Worm (Caenorhabditis elegans) whole organism, L1 larva: ENCODE results near the gene eelo-1.

Source experiments
- C04F5.9 ChIP-seq: sonication (generic microtip); optimal IDR thresholded peaks from 2 replicates; lab custom pipeline; 2016; ENCODE audit warnings: missing genetic modification characterization, missing compliant biosample characterization
- C16A3.4 ChIP-seq: fragments of 150-350 bp; optimal IDR thresholded peaks from 2 replicates; lab custom pipeline; 2014; ENCODE audit warnings: missing biosample characterization, missing genetic modification characterization
- C34B4.2 ChIP-seq: sonication (generic microtip); optimal IDR thresholded peaks from 2 replicates; lab custom pipeline; 2017; ENCODE audit warnings: mild to moderate bottlenecking, missing genetic modification characterization, missing compliant biosample characterization
- F16B12.6 ChIP-seq: fragments of 150-350 bp; optimal IDR thresholded peaks from 2 replicates; lab custom pipeline; 2014; ENCODE audit warnings: missing biosample characterization, missing genetic modification characterization
- Y116A8C.19 ChIP-seq: sonication (generic microtip); optimal IDR thresholded peaks from 2 replicates; lab custom pipeline; 2016; ENCODE audit warnings: missing compliant biosample characterization, missing genetic modification characterization, borderline replicate concordance
- aly-2 ChIP-seq: fragments of 150-350 bp; optimal IDR thresholded peaks from 2 replicates; lab custom pipeline; 2014; ENCODE audit warnings: missing biosample characterization, missing genetic modification characterization
- ama-1 ChIP-seq: fragments of 150-350 bp; optimal IDR thresholded peaks from 2 replicates; lab custom pipeline; 2014
- ceh-63 ChIP-seq: fragments of 200-800 bp; sonication (Bioruptor generic); optimal IDR thresholded peaks from 2 replicates; lab custom pipeline; 2018; ENCODE audit warnings: mild to moderate bottlenecking, missing genetic modification characterization, missing compliant biosample characterization
- ceh-8 ChIP-seq: fragments of 200-800 bp; sonication (Bioruptor generic); optimal IDR thresholded peaks from 2 replicates; lab custom pipeline; 2018; ENCODE audit warnings: mild to moderate bottlenecking, missing genetic modification characterization, moderate library complexity, missing compliant biosample characterization
- ceh-82 ChIP-seq, 3 experiments: fragments of 150-350 bp in 1 of 3; sonication (generic microtip) in 2 of 3; optimal IDR thresholded peaks; 2 replicates each; lab custom pipeline; 2014 to 2017; ENCODE audit warnings: missing biosample characterization in 3 of 3, missing genetic modification characterization in 3 of 3
- ceh-90 ChIP-seq: sonication (generic microtip); optimal IDR thresholded peaks from 2 replicates; lab custom pipeline; 2016; ENCODE audit warnings: missing genetic modification characterization, missing compliant biosample characterization
- dpl-1 ChIP-seq, 3 experiments: fragments of 150-350 bp in 2 of 3; sonication (generic microtip) in 1 of 3; optimal IDR thresholded peaks; 2 replicates each; lab custom pipeline; 2014 to 2017; ENCODE audit warnings: missing biosample characterization in 3 of 3, missing genetic modification characterization in 3 of 3, missing genetic modification reagents in 3 of 3
- dsc-1 ChIP-seq: sonication (generic microtip); optimal IDR thresholded peaks from 2 replicates; lab custom pipeline; 2016; ENCODE audit warnings: mild to moderate bottlenecking, missing genetic modification characterization, missing compliant biosample characterization
- efl-1 ChIP-seq, 4 experiments: fragments of 150-350 bp; optimal IDR thresholded peaks in 3 of 4; peaks in 1 of 4; 1 replicate in 1 of 4; 2 replicates in 3 of 4; lab custom pipeline; 2014; ENCODE audit warnings: missing biosample characterization in 2 of 4, missing genetic modification characterization in 2 of 4, missing genetic modification reagents in 2 of 4
- efl-3 ChIP-seq: fragments of 200-800 bp; sonication (Bioruptor generic); optimal IDR thresholded peaks from 2 replicates; lab custom pipeline; 2018; ENCODE audit warnings: mild to moderate bottlenecking, missing genetic modification characterization, missing compliant biosample characterization
- egl-13 ChIP-seq: sonication (generic microtip); optimal IDR thresholded peaks from 2 replicates; lab custom pipeline; 2016; ENCODE audit warnings: missing genotype, missing genetic modification reagents, missing genetic modification characterization, missing compliant biosample characterization
- egl-27 ChIP-seq, 2 experiments: fragments of 150-350 bp in 1 of 2; sonication (generic microtip); optimal IDR thresholded peaks; 3 replicates each; lab custom pipeline; 2017 to 2018; ENCODE audit warnings: missing biosample characterization in 2 of 2, missing genetic modification characterization in 2 of 2, missing genetic modification reagents in 2 of 2
- elt-2 ChIP-seq: sonication (generic microtip); optimal IDR thresholded peaks from 2 replicates; lab custom pipeline; 2016; ENCODE audit warnings: missing genetic modification characterization, mild to moderate bottlenecking, inconsistent platforms, missing compliant biosample characterization, missing genetic modification reagents
- elt-3 ChIP-seq, 6 experiments: fragments of 150-350 bp in 1 of 6; sonication (generic microtip); optimal IDR thresholded peaks; 2 replicates each; lab custom pipeline; 2017 to 2018; ENCODE audit warnings: missing biosample characterization in 6 of 6, missing genetic modification characterization in 6 of 6, inconsistent platforms in 1 of 6
- ets-5 ChIP-seq: fragments of 200-800 bp; sonication (Bioruptor generic); IDR thresholded peaks from 2 replicates; pipeline ENCODE4 v1.3.6; 2022; ENCODE audit warnings: missing genetic modification characterization, missing compliant biosample characterization
- hpl-2 ChIP-seq: fragments of 150-350 bp; optimal IDR thresholded peaks from 2 replicates; lab custom pipeline; 2014; ENCODE audit warnings: missing biosample characterization, missing genetic modification reagents, missing genetic modification characterization
- lin-13 ChIP-seq: fragments of 150-350 bp; optimal IDR thresholded peaks from 2 replicates; lab custom pipeline; 2014; ENCODE audit warnings: missing biosample characterization, missing genetic modification reagents, missing genetic modification characterization
- lin-14 ChIP-seq: fragments of 200-800 bp; sonication (Bioruptor generic); optimal IDR thresholded peaks from 2 replicates; lab custom pipeline; 2018; ENCODE audit warnings: mild to moderate bottlenecking, missing genetic modification characterization, moderate library complexity, missing compliant biosample characterization
- mab-9 ChIP-seq: fragments of 200-800 bp; sonication (Bioruptor generic); IDR thresholded peaks from 2 replicates; pipeline ENCODE4 v1.3.6; 2022; ENCODE audit warnings: missing genetic modification reagents, missing genetic modification characterization, missing compliant biosample characterization
- mdl-1 ChIP-seq, 2 experiments: fragments of 150-350 bp; optimal IDR thresholded peaks; 2 replicates each; lab custom pipeline; 2014 to 2017; ENCODE audit warnings: missing biosample characterization in 2 of 2, missing genetic modification characterization in 2 of 2, inconsistent platforms in 1 of 2
- mef-2 ChIP-seq: fragments of 150-350 bp; optimal IDR thresholded peaks from 2 replicates; lab custom pipeline; 2014; ENCODE audit warnings: missing biosample characterization, missing genetic modification characterization
- nhr-19 ChIP-seq: fragments of 200-800 bp; sonication (Bioruptor generic); conservative IDR thresholded peaks from 2 replicates; pipeline ENCODE4 v1.3.6; 2022; ENCODE audit warnings: missing genetic modification characterization, missing compliant biosample characterization
- nhr-237 ChIP-seq: fragments of 150-350 bp; optimal IDR thresholded peaks from 2 replicates; lab custom pipeline; 2014; ENCODE audit warnings: missing biosample characterization, missing genetic modification characterization
- nhr-47 ChIP-seq: sonication (generic microtip); optimal IDR thresholded peaks from 2 replicates; lab custom pipeline; 2016; ENCODE audit warnings: mild to moderate bottlenecking, missing genetic modification characterization, moderate library complexity, missing compliant biosample characterization
- nhr-71 ChIP-seq: sonication (generic microtip); optimal IDR thresholded peaks from 2 replicates; lab custom pipeline; 2016; ENCODE audit warnings: mild to moderate bottlenecking, missing genetic modification characterization, moderate library complexity, missing compliant biosample characterization
- nhr-77 ChIP-seq: fragments of 150-350 bp; optimal IDR thresholded peaks from 2 replicates; lab custom pipeline; 2014; ENCODE audit warnings: missing biosample characterization, missing genetic modification characterization
- pag-3 ChIP-seq: sonication (generic microtip); optimal IDR thresholded peaks from 2 replicates; lab custom pipeline; 2017; ENCODE audit warnings: missing genetic modification characterization, mild to moderate bottlenecking, missing compliant biosample characterization, antibody characterized with exemption, borderline replicate concordance; ENCODE audit not compliant: insufficient read depth
- pqm-1 ChIP-seq: sonication (generic microtip); optimal IDR thresholded peaks from 3 replicates; lab custom pipeline; 2017; ENCODE audit warnings: missing biosample characterization, missing genetic modification characterization
- rnt-1 ChIP-seq: sonication (generic microtip); optimal IDR thresholded peaks from 2 replicates; lab custom pipeline; 2016; ENCODE audit warnings: mild to moderate bottlenecking, missing genetic modification characterization, moderate library complexity, missing compliant biosample characterization
- skn-1 ChIP-seq: fragments of 150-350 bp; optimal IDR thresholded peaks from 2 replicates; lab custom pipeline; 2014; ENCODE audit warnings: missing biosample characterization, missing genetic modification characterization
- snpc-4 ChIP-seq: fragments of 150-350 bp; optimal IDR thresholded peaks from 2 replicates; lab custom pipeline; 2014; ENCODE audit warnings: missing biosample characterization, missing genetic modification characterization
- snu-23 ChIP-seq: sonication (generic microtip); optimal IDR thresholded peaks from 2 replicates; lab custom pipeline; 2016; ENCODE audit warnings: missing genetic modification characterization, missing compliant biosample characterization
- sox-4 ChIP-seq: sonication (generic microtip); optimal IDR thresholded peaks from 2 replicates; lab custom pipeline; 2016; ENCODE audit warnings: missing genetic modification characterization, missing compliant biosample characterization
- sptf-1 ChIP-seq: fragments of 150-350 bp; optimal IDR thresholded peaks from 2 replicates; lab custom pipeline; 2014; ENCODE audit warnings: missing biosample characterization, missing genetic modification characterization
- sup-37 ChIP-seq: fragments of 200-800 bp; sonication (Bioruptor generic); optimal IDR thresholded peaks from 2 replicates; lab custom pipeline; 2018; ENCODE audit warnings: mild to moderate bottlenecking, missing genetic modification characterization, missing compliant biosample characterization
- tbx-2 ChIP-seq: sonication (generic microtip); optimal IDR thresholded peaks from 2 replicates; lab custom pipeline; 2016; ENCODE audit warnings: missing genetic modification characterization, missing compliant biosample characterization
- unc-130 ChIP-seq: fragments of 150-350 bp; optimal IDR thresholded peaks from 2 replicates; lab custom pipeline; 2017; ENCODE audit warnings: missing biosample characterization, missing genetic modification characterization, inconsistent platforms
- unc-30 ChIP-seq: sonication (generic microtip); optimal IDR thresholded peaks from 2 replicates; lab custom pipeline; 2017; ENCODE audit warnings: missing biosample characterization, missing genetic modification characterization
- unc-62 ChIP-seq: fragments of 150-350 bp; optimal IDR thresholded peaks from 2 replicates; lab custom pipeline; 2014; ENCODE audit warnings: missing biosample characterization, missing genetic modification reagents, missing genetic modification characterization
- unc-98 ChIP-seq: fragments of 200-800 bp; sonication (Bioruptor generic); IDR thresholded peaks from 2 replicates; pipeline ENCODE4 v1.3.6; 2022; ENCODE audit warnings: missing genetic modification characterization, missing compliant biosample characterization
- vab-15 ChIP-seq: sonication (generic microtip); optimal IDR thresholded peaks from 2 replicates; lab custom pipeline; 2017; ENCODE audit warnings: missing genotype, mild to moderate bottlenecking, missing genetic modification characterization, missing compliant biosample characterization
- xbp-1 ChIP-seq: sonication (generic microtip); optimal IDR thresholded peaks from 2 replicates; lab custom pipeline; 2016; ENCODE audit warnings: missing genetic modification characterization, missing compliant biosample characterization
- zag-1 ChIP-seq: fragments of 150-350 bp; optimal IDR thresholded peaks from 2 replicates; lab custom pipeline; 2014; ENCODE audit warnings: missing biosample characterization, missing genetic modification characterization
- zip-4 ChIP-seq: fragments of 200-800 bp; sonication (Bioruptor generic); optimal IDR thresholded peaks from 2 replicates; lab custom pipeline; 2018; ENCODE audit warnings: mild to moderate bottlenecking, missing genetic modification characterization, moderate library complexity, missing compliant biosample characterization
- ztf-11 ChIP-seq, 2 experiments: sonication (generic microtip); optimal IDR thresholded peaks; 2 replicates each; lab custom pipeline; 2016 to 2017; ENCODE audit warnings: missing genetic modification characterization in 2 of 2, missing biosample characterization in 1 of 2, missing compliant biosample characterization in 1 of 2
- ztf-4 ChIP-seq: fragments of 150-350 bp; optimal IDR thresholded peaks from 2 replicates; lab custom pipeline; 2014; ENCODE audit warnings: missing biosample characterization, missing genetic modification characterization

The eelo-1 gene

ce11 chrIII:1532777-1533473, 25.4 kb downstream of the eelo-1 start, which contains the start of gene snf-6:
Gene snf-6, minus strand, starts transcription at chrIII:1532827.
- no peak for TF ChIP-seq vab-15 (tag; lab: Kevin White, UChicago)
- TF ChIP-seq mab-9 (GFP tag; lab: Robert Waterston, UW) = no peak
- TF ChIP-seq tbx-2 (tag; lab: Kevin White, UChicago) = peak; percentile 36
- no peak for TF ChIP-seq efl-3 (GFP tag; lab: Kevin White, UChicago)
- TF ChIP-seq unc-62 = no peak
- TF ChIP-seq elt-3 (tag; optimal IDR thresholded peaks at IDR 0.05; lab: Kevin White, UChicago) = peak in 1 of 6 experiments; percentile 22
- TF ChIP-seq snu-23 (GFP tag; lab: Kevin White, UChicago) = peak; percentile 33
- no peak for TF ChIP-seq pag-3
- TF ChIP-seq ceh-90 (tag; lab: Kevin White, UChicago) = peak; percentile 8
- peak; percentile 89 to 95 for TF ChIP-seq efl-1 (optimal IDR thresholded peaks at IDR 0.05; lab: Kevin White, UChicago)
- TF ChIP-seq efl-1 (GFP tag; optimal IDR thresholded peaks at IDR 0.05 in 1 of 2; lab: Kevin White, UChicago) = peak; percentile 92 to 99
- TF ChIP-seq ets-5 (GFP tag; lab: Robert Waterston, UW) = no peak
- no peak for TF ChIP-seq ceh-8
- TF ChIP-seq ceh-63 (GFP tag; lab: Kevin White, UChicago) = no peak
- peak; percentile 59 for TF ChIP-seq dsc-1
- TF ChIP-seq hpl-2 (GFP tag; lab: Kevin White, UChicago) = no peak
- TF ChIP-seq elt-2 (tag; lab: Kevin White, UChicago) = no peak
- no peak for TF ChIP-seq Y116A8C.19 (tag; lab: Kevin White, UChicago)
- TF ChIP-seq C34B4.2 (tag; lab: Kevin White, UChicago) = no peak
- no peak for TF ChIP-seq nhr-237 (tag; lab: Kevin White, UChicago)
- TF ChIP-seq zag-1 (tag; lab: Kevin White, UChicago) = no peak
- TF ChIP-seq C04F5.9 (tag; lab: Kevin White, UChicago) = no peak
- TF ChIP-seq ama-1 (lab: Kevin White, UChicago) = no peak
- TF ChIP-seq nhr-47 (tag; lab: Kevin White, UChicago) = peak; percentile 63
- TF ChIP-seq unc-130 (tag; lab: Kevin White, UChicago) = no peak
- TF ChIP-seq nhr-71 (tag; lab: Kevin White, UChicago) = peak; percentile 59
- peak; percentile 84 to 93 (median 91) for TF ChIP-seq dpl-1 (GFP tag; optimal IDR thresholded peaks at IDR 0.05; lab: Kevin White, UChicago)
- TF ChIP-seq ztf-11 (tag; optimal IDR thresholded peaks at IDR 0.05; lab: Kevin White, UChicago) = peak in 1 of 2 experiments; percentile 5
- TF ChIP-seq sptf-1 = no peak
- peak; percentile 34 for TF ChIP-seq zip-4 (GFP tag; lab: Kevin White, UChicago)
- TF ChIP-seq xbp-1 (tag; lab: Kevin White, UChicago) = peak; percentile 41
- TF ChIP-seq sox-4 (tag; lab: Kevin White, UChicago) = no peak
- no peak for TF ChIP-seq lin-14 (GFP tag; lab: Kevin White, UChicago)
- peak; percentile 47 for TF ChIP-seq skn-1 (tag; lab: Kevin White, UChicago)
- no peak for TF ChIP-seq mef-2 (tag; lab: Kevin White, UChicago)
- TF ChIP-seq sup-37 (GFP tag; lab: Kevin White, UChicago) = no peak
- TF ChIP-seq unc-98 = no peak
- no peak for TF ChIP-seq unc-30
- no peak for TF ChIP-seq egl-13
- TF ChIP-seq C16A3.4 (tag; lab: Kevin White, UChicago) = no peak
- TF ChIP-seq egl-27 (tag; optimal IDR thresholded peaks at IDR 0.05; lab: Kevin White, UChicago) = no peak
- peak; percentile 40 for TF ChIP-seq lin-13
- peak; percentile 14 for TF ChIP-seq F16B12.6 (tag; lab: Kevin White, UChicago)
- TF ChIP-seq nhr-77 = no peak
- no peak for TF ChIP-seq ztf-4 (tag; lab: Kevin White, UChicago)
- TF ChIP-seq ceh-82 (tag; optimal IDR thresholded peaks at IDR 0.05; lab: Kevin White, UChicago) = peak in 2 of 3 experiments; percentile 14 to 70
- no peak for TF ChIP-seq aly-2 (tag; lab: Kevin White, UChicago)
- TF ChIP-seq nhr-19 (GFP tag; lab: Robert Waterston, UW) = no peak
- no peak for TF ChIP-seq rnt-1 (tag; lab: Kevin White, UChicago)
- no peak for TF ChIP-seq snpc-4
- no peak for TF ChIP-seq mdl-1 (tag; optimal IDR thresholded peaks at IDR 0.05; lab: Kevin White, UChicago)
- TF ChIP-seq pqm-1 (tag; lab: Kevin White, UChicago) = no peak
